Worm (Caenorhabditis elegans) whole organism, L4 larva: ENCODE data around the gene Y41C4A.9.

Experiments used
- R02D3.7 ChIP-seq: fragments of 150-350 bp; sonication (generic microtip); optimal IDR thresholded peaks from 3 replicates; lab custom pipeline; 2014; ENCODE audit warnings: missing biosample characterization, missing genetic modification characterization
- T26A8.4 ChIP-seq: fragments of 200-800 bp; sonication (Bioruptor generic); IDR thresholded peaks from 2 replicates; pipeline ENCODE4 v1.3.6; 2022; ENCODE audit warnings: missing genetic modification characterization, missing compliant biosample characterization
- Y105C5A.15 ChIP-seq: fragments of 200-800 bp; sonication (Bioruptor generic); IDR thresholded peaks from 2 replicates; pipeline ENCODE4 v1.3.6; 2022; ENCODE audit warnings: missing genetic modification characterization, missing compliant biosample characterization
- Y48G9A.11 ChIP-seq: fragments of 200-800 bp; sonication (Bioruptor generic); IDR thresholded peaks from 2 replicates; pipeline ENCODE4 v1.3.6; 2022; ENCODE audit warnings: missing genetic modification reagents, missing genetic modification characterization, missing compliant biosample characterization
- aha-1 ChIP-seq: fragments of 150-350 bp; peaks from one replicate; lab custom pipeline; 2014; ENCODE audit warnings: missing biosample characterization, missing genetic modification characterization
- arid-1 ChIP-seq: fragments of 200-800 bp; sonication (Bioruptor generic); conservative IDR thresholded peaks from 2 replicates; pipeline ENCODE4 v1.3.6; 2022; ENCODE audit warnings: missing genetic modification reagents, missing genetic modification characterization, missing compliant biosample characterization
- attf-4 ChIP-seq: sonication (generic microtip); optimal IDR thresholded peaks from 3 replicates; lab custom pipeline; 2017; ENCODE audit warnings: missing biosample characterization, missing genetic modification characterization
- ceh-20 ChIP-seq: fragments of 200-800 bp; sonication (Bioruptor generic); IDR thresholded peaks from 2 replicates; pipeline ENCODE4 v1.3.6; 2022; ENCODE audit warnings: missing genetic modification reagents, missing genetic modification characterization, missing compliant biosample characterization
- ceh-28 ChIP-seq: fragments of 150-350 bp; optimal IDR thresholded peaks from 2 replicates; lab custom pipeline; 2014; ENCODE audit warnings: missing biosample characterization, missing genetic modification reagents, missing genetic modification characterization
- ceh-62 ChIP-seq: sonication (generic microtip); optimal IDR thresholded peaks from 2 replicates; lab custom pipeline; 2017; ENCODE audit warnings: missing biosample characterization, missing genetic modification characterization
- ceh-82 ChIP-seq: sonication (generic microtip); optimal IDR thresholded peaks from 2 replicates; lab custom pipeline; 2017; ENCODE audit warnings: missing biosample characterization, missing genetic modification characterization
- ces-1 ChIP-seq: fragments of 150-350 bp; sonication (generic microtip); optimal IDR thresholded peaks from 4 replicates; lab custom pipeline; 2014; ENCODE audit warnings: missing biosample characterization, missing genetic modification reagents, missing genetic modification characterization
- daf-16 ChIP-seq, 3 experiments: sonication (generic microtip); optimal IDR thresholded peaks; 2 replicates each; lab custom pipeline; 2016 to 2017; ENCODE audit warnings: missing genetic modification characterization in 3 of 3, missing genetic modification reagents in 3 of 3, mild to moderate bottlenecking in 2 of 3, missing compliant biosample characterization in 2 of 3, missing biosample characterization in 1 of 3, moderate library complexity in 1 of 3
- fkh-10 ChIP-seq: fragments of 150-350 bp; optimal IDR thresholded peaks from 2 replicates; lab custom pipeline; 2014; ENCODE audit warnings: missing biosample characterization, missing genetic modification reagents, missing genetic modification characterization
- fos-1 ChIP-seq: fragments of 150-350 bp; optimal IDR thresholded peaks from 2 replicates; lab custom pipeline; 2014; ENCODE audit warnings: missing biosample characterization, missing genetic modification characterization
- hif-1 ChIP-seq, 2 experiments: sonication (generic microtip); optimal IDR thresholded peaks; 2 replicates each; lab custom pipeline; 2016 to 2017; ENCODE audit warnings: missing compliant biosample characterization in 2 of 2, missing genetic modification characterization in 2 of 2, missing genetic modification reagents in 2 of 2, missing genotype in 2 of 2, mild to moderate bottlenecking in 1 of 2
- lin-1 ChIP-seq: fragments of 200-800 bp; sonication (Bioruptor generic); IDR thresholded peaks from 2 replicates; pipeline ENCODE4 v1.3.6; 2022; ENCODE audit warnings: missing genetic modification reagents, missing genetic modification characterization, missing compliant biosample characterization
- lin-29 ChIP-seq: fragments of 200-800 bp; sonication (Bioruptor generic); IDR thresholded peaks from 2 replicates; pipeline ENCODE4 v1.3.6; 2022; ENCODE audit warnings: missing genetic modification reagents, missing genetic modification characterization, missing compliant biosample characterization
- lsy-2 ChIP-seq, 2 experiments: fragments of 150-350 bp in 1 of 2; sonication (generic microtip) in 1 of 2; optimal IDR thresholded peaks; 2 replicates each; lab custom pipeline; 2014 to 2017; ENCODE audit warnings: missing biosample characterization in 2 of 2, missing genetic modification characterization in 2 of 2
- madf-5 ChIP-seq, 2 experiments: fragments of 200-800 bp; sonication (Bioruptor generic); IDR thresholded peaks; 2 replicates each; pipeline ENCODE4 v1.3.6; 2022; ENCODE audit warnings: missing compliant biosample characterization in 2 of 2, missing genetic modification characterization in 2 of 2
- madf-9 ChIP-seq: fragments of 200-800 bp; sonication (Bioruptor generic); conservative IDR thresholded peaks from 2 replicates; pipeline ENCODE4 v1.3.6; 2022; ENCODE audit warnings: missing genetic modification reagents, missing genetic modification characterization, missing compliant biosample characterization
- mes-2 ChIP-seq: sonication (generic microtip); optimal IDR thresholded peaks from 2 replicates; lab custom pipeline; 2016; ENCODE audit warnings: missing genotype, mild to moderate bottlenecking, missing genetic modification characterization, missing compliant biosample characterization; ENCODE audit not compliant: poor library complexity, severe bottlenecking
- nhr-11 ChIP-seq: fragments of 150-350 bp; optimal IDR thresholded peaks from 2 replicates; lab custom pipeline; 2014; ENCODE audit warnings: missing biosample characterization, missing genetic modification characterization
- nhr-41 ChIP-seq: fragments of 200-800 bp; sonication (Bioruptor generic); IDR thresholded peaks from 2 replicates; pipeline ENCODE4 v1.3.6; 2022; ENCODE audit warnings: missing genetic modification reagents, missing genetic modification characterization, missing compliant biosample characterization
- nhr-6 ChIP-seq: fragments of 150-350 bp; optimal IDR thresholded peaks from 2 replicates; lab custom pipeline; 2014; ENCODE audit warnings: missing biosample characterization, missing genetic modification characterization
- nhr-77 ChIP-seq: fragments of 150-350 bp; optimal IDR thresholded peaks from 2 replicates; lab custom pipeline; 2014; ENCODE audit warnings: missing biosample characterization, missing genetic modification characterization
- pha-4 ChIP-seq, 2 experiments: fragments of 150-350 bp in 1 of 2; fragments of 200-800 bp in 1 of 2; sonication (Bioruptor generic) in 1 of 2; IDR thresholded peaks in 1 of 2; optimal IDR thresholded peaks in 1 of 2; 2 replicates each; pipeline versions ENCODE4 v1.3.6 to Lab custom; 2014 to 2022; ENCODE audit warnings: missing genetic modification characterization in 2 of 2, missing genetic modification reagents in 2 of 2, missing biosample characterization in 1 of 2, missing compliant biosample characterization in 1 of 2
- rbr-2 ChIP-seq: sonication (generic microtip); optimal IDR thresholded peaks from 2 replicates; lab custom pipeline; 2016; ENCODE audit warnings: missing genotype, missing genetic modification characterization, missing compliant biosample characterization
- set-16 ChIP-seq: fragments of 200-800 bp; sonication (Bioruptor generic); IDR thresholded peaks from 2 replicates; pipeline ENCODE4 v1.3.6; 2022; ENCODE audit warnings: missing genetic modification reagents, missing genetic modification characterization, missing compliant biosample characterization
- skn-1 ChIP-seq: fragments of 150-350 bp; optimal IDR thresholded peaks from 2 replicates; lab custom pipeline; 2014; ENCODE audit warnings: missing biosample characterization, missing genetic modification characterization
- spr-3 ChIP-seq: fragments of 200-800 bp; sonication (Bioruptor generic); optimal IDR thresholded peaks from 2 replicates; lab custom pipeline; 2018; ENCODE audit warnings: mild to moderate bottlenecking, missing genetic modification characterization, missing compliant biosample characterization
- unc-130 ChIP-seq: sonication (generic microtip); optimal IDR thresholded peaks from 2 replicates; lab custom pipeline; 2016; ENCODE audit warnings: missing genetic modification reagents, missing genetic modification characterization, missing compliant biosample characterization
- unc-39 ChIP-seq: sonication (generic microtip); optimal IDR thresholded peaks from 2 replicates; lab custom pipeline; 2017; ENCODE audit warnings: missing biosample characterization, missing genetic modification characterization
- vab-7 ChIP-seq: fragments of 200-800 bp; sonication (Bioruptor generic); IDR thresholded peaks from 2 replicates; pipeline ENCODE4 v1.3.6; 2022; ENCODE audit warnings: missing genetic modification reagents, missing genetic modification characterization, missing compliant biosample characterization
- zag-1 ChIP-seq: fragments of 150-350 bp; optimal IDR thresholded peaks from 2 replicates; lab custom pipeline; 2014; ENCODE audit warnings: missing biosample characterization, missing genetic modification characterization
- zfp-2 ChIP-seq: sonication (generic microtip); optimal IDR thresholded peaks from 2 replicates; lab custom pipeline; 2016; ENCODE audit warnings: mild to moderate bottlenecking, missing genetic modification characterization, missing compliant biosample characterization
- zfp-3 ChIP-seq: fragments of 200-800 bp; sonication (Bioruptor generic); conservative IDR thresholded peaks from 2 replicates; pipeline ENCODE4 v1.3.6; 2022; ENCODE audit warnings: missing genetic modification reagents, missing genetic modification characterization, missing compliant biosample characterization
- zip-2 ChIP-seq: fragments of 150-350 bp; optimal IDR thresholded peaks from 2 replicates; lab custom pipeline; 2014; ENCODE audit warnings: missing biosample characterization, missing genetic modification characterization

Gene Y41C4A.9

ce11 chrIII:11708722-11709121, 9.7 kb downstream of the Y41C4A.9 start, which contains the start of gene Y41C4A.8 (continued):
- no peak for TF ChIP-seq ceh-62 (tag; lab: Kevin White, UChicago)
- no peak for TF ChIP-seq zfp-2
- no peak for TF ChIP-seq nhr-6 (tag; lab: Kevin White, UChicago)
- TF ChIP-seq ceh-82 (tag; lab: Kevin White, UChicago), result no peak
- no peak for TF ChIP-seq pha-4 (GFP tag; IDR thresholded peaks at IDR 0.05; lab: Robert Waterston, UW)
- TF ChIP-seq pha-4 (tag; optimal IDR thresholded peaks at IDR 0.05; lab: Kevin White, UChicago), result no peak
- TF ChIP-seq, all 104 proteins: peak for 0

- TF ChIP-seq nhr-41 (GFP tag; lab: Robert Waterston, UW) (no peak), madf-9 (GFP tag; lab: Robert Waterston, UW) (no peak), zip-2 (no peak), fos-1 (tag; lab: Kevin White, UChicago) (no peak), lsy-2 (tag; optimal IDR thresholded peaks at IDR 0.05; lab: Kevin White, UChicago) (no peak)
These were observed 11.8 kb downstream of the Y41C4A.9 start, which contains the start of gene col-96 for ce11 chrIII:11706665-11707064. Gene col-96, minus strand, starts transcription at chrIII:11706765.

ce11 chrIII:11705930-11706329, 12.5 kb downstream of the Y41C4A.9 start:
- no peak for TF ChIP-seq fkh-10 (GFP tag; lab: Kevin White, UChicago)
- no peak for TF ChIP-seq nhr-41 (GFP tag; lab: Robert Waterston, UW)
- 0 out of 2 replicates have a peak, but pooled peaks have one; percentile 17 for TF ChIP-seq Y48G9A.11 (GFP tag; lab: Robert Waterston, UW)
- TF ChIP-seq aha-1 (tag; lab: Kevin White, UChicago), result peak; percentile 21
- peak; percentile 19 for TF ChIP-seq mes-2
- TF ChIP-seq set-16, result peak; percentile 98
- TF ChIP-seq ceh-20 (GFP tag; lab: Robert Waterston, UW), result 0 out of 2 replicates have a peak, but pooled peaks have one; percentile 42
- TF ChIP-seq madf-5 (GFP tag; IDR thresholded peaks at IDR 0.05; lab: Robert Waterston, UW), result peak in 1 of 2 experiments; percentile 30; a peak in 1 of 4 replicates

ce11 chrIII:11704377-11704978, 14.0 kb downstream of the Y41C4A.9 start:
- TF ChIP-seq nhr-77 (tag; lab: Kevin White, UChicago) (no peak), R02D3.7 (tag; lab: Kevin White, UChicago) (no peak), madf-5 (GFP tag; IDR thresholded peaks at IDR 0.05; lab: Robert Waterston, UW) (0 out of 4 replicates have a peak, but pooled peaks of 1 of the 2 experiments have one; percentile 10), unc-130 (GFP tag; lab: Kevin White, UChicago) (no peak), nhr-11 (no peak), set-16 (peak; percentile 96), attf-4 (tag; lab: Kevin White, UChicago) (no peak), arid-1 (GFP tag; lab: Robert Waterston, UW) (no peak), ceh-62 (tag; lab: Kevin White, UChicago) (no peak), fos-1 (tag; lab: Kevin White, UChicago) (no peak), zag-1 (tag; lab: Kevin White, UChicago) (no peak), daf-16 (GFP tag; optimal IDR thresholded peaks at IDR 0.05; lab: Kevin White, UChicago) (no peak), daf-16 (tag; optimal IDR thresholded peaks at IDR 0.05; lab: Kevin White, UChicago) (no peak), lin-1 (GFP tag; lab: Robert Waterston, UW) (no peak)

ce11 chrIII:11703776-11704093, 14.7 kb downstream of the Y41C4A.9 start, which contains the start of gene col-95:
Gene col-95, plus strand, starts transcription at chrIII:11703994.
- TF ChIP-seq T26A8.4 (GFP tag; lab: Robert Waterston, UW) (no peak), Y105C5A.15 (GFP tag; lab: Robert Waterston, UW) (no peak), skn-1 (tag; lab: Kevin White, UChicago) (no peak), ces-1 (GFP tag; lab: Kevin White, UChicago) (no peak), unc-39 (tag; lab: Kevin White, UChicago) (no peak), nhr-6 (tag; lab: Kevin White, UChicago) (no peak), unc-130 (GFP tag; lab: Kevin White, UChicago) (no peak), rbr-2 (no peak), lin-29 (GFP tag; lab: Robert Waterston, UW) (no peak), lin-1 (GFP tag; lab: Robert Waterston, UW) (no peak), ceh-28 (tag; lab: Kevin White, UChicago) (no peak), aha-1 (tag; lab: Kevin White, UChicago) (no peak), zfp-3 (no peak), ceh-20 (GFP tag; lab: Robert Waterston, UW) (no peak), hif-1 (tag; optimal IDR thresholded peaks at IDR 0.05; lab: Kevin White, UChicago) (no peak), nhr-41 (GFP tag; lab: Robert Waterston, UW) (no peak), spr-3 (GFP tag; lab: Kevin White, UChicago) (no peak), vab-7 (GFP tag; lab: Robert Waterston, UW) (no peak), attf-4 (tag; lab: Kevin White, UChicago) (no peak)
